Worm (Caenorhabditis elegans): ENCODE data around the gene T28A8.4.

- no peak for TF ChIP-seq ceh-9 (tag; optimal IDR thresholded peaks at IDR 0.05)
- TF ChIP-seq nfya-1 (tag; optimal IDR thresholded peaks at IDR 0.05), result no peak
- TF ChIP-seq ets-4 (tag; optimal IDR thresholded peaks at IDR 0.05), result no peak
- no peak for TF ChIP-seq C38D4.7 (GFP tag; optimal IDR thresholded peaks at IDR 0.05)
- no peak for TF ChIP-seq pha-2 (tag; optimal IDR thresholded peaks at IDR 0.05)
- TF ChIP-seq ama-1 (optimal IDR thresholded peaks at IDR 0.05), result no peak
- TF ChIP-seq ceh-45 (GFP tag; IDR thresholded peaks at IDR 0.05), result no peak
- no peak for TF ChIP-seq lim-6 (tag; optimal IDR thresholded peaks at IDR 0.05)
- TF ChIP-seq F13H6.1 (tag; optimal IDR thresholded peaks at IDR 0.05), result no peak
- no peak for TF ChIP-seq fax-1 (tag; optimal IDR thresholded peaks at IDR 0.05)
- TF ChIP-seq hlh-30 (tag; optimal IDR thresholded peaks at IDR 0.05; ENCODE audit: insufficient read depth), result no peak
- TF ChIP-seq dmd-4 (tag; optimal IDR thresholded peaks at IDR 0.05; ENCODE audit: borderline replicate concordance), result no peak
- TF ChIP-seq lin-11 (tag; optimal IDR thresholded peaks at IDR 0.05), result no peak
Measured at ce11 chrIII:13546537-13546936, 43.1 kb downstream of the T28A8.4 start, which contains the start of gene Y76A2B.4.

Data from whole organism, late embryonic.